Worm (Caenorhabditis elegans) whole organism, L1 larva: Measurements from ENCODE around the gene W03B1.5.

Experiments
- aha-1 ChIP-seq: fragments of 150-350 bp; optimal IDR thresholded peaks from 2 replicates; lab custom pipeline; 2014; ENCODE audit warnings: missing biosample characterization, missing genetic modification characterization
- alr-1 ChIP-seq: fragments of 200-800 bp; sonication (Bioruptor generic); optimal IDR thresholded peaks from 2 replicates; lab custom pipeline; 2018; ENCODE audit warnings: borderline replicate concordance, mild to moderate bottlenecking, missing genetic modification characterization, missing compliant biosample characterization
- ets-5 ChIP-seq: fragments of 200-800 bp; sonication (Bioruptor generic); IDR thresholded peaks from 2 replicates; pipeline ENCODE4 v1.3.6; 2022; ENCODE audit warnings: missing genetic modification characterization, missing compliant biosample characterization
- nhr-85 ChIP-seq: sonication (generic microtip); peaks from one replicate; lab custom pipeline; 2016; ENCODE audit warnings: missing genetic modification characterization, inconsistent platforms, missing compliant biosample characterization
- unc-62 ChIP-seq: fragments of 150-350 bp; optimal IDR thresholded peaks from 2 replicates; lab custom pipeline; 2014; ENCODE audit warnings: missing biosample characterization, missing genetic modification reagents, missing genetic modification characterization

- no peak for TF ChIP-seq alr-1 (tag; lab: Kevin White, UChicago)
- TF ChIP-seq unc-62 (GFP tag; lab: Kevin White, UChicago): no peak
- no peak for TF ChIP-seq nhr-85 (tag; lab: Kevin White, UChicago)
- no peak for TF ChIP-seq aha-1
- no peak for TF ChIP-seq ets-5 (GFP tag; lab: Robert Waterston, UW)
These were observed 8.6 kb downstream of the W03B1.5 start, which contains the start of gene W03B1.9 for ce11 chrIV:4356879-4357278.
